ENCODE assay signal across 5 fruit fly cellular contexts in the genomic region with DNA sequence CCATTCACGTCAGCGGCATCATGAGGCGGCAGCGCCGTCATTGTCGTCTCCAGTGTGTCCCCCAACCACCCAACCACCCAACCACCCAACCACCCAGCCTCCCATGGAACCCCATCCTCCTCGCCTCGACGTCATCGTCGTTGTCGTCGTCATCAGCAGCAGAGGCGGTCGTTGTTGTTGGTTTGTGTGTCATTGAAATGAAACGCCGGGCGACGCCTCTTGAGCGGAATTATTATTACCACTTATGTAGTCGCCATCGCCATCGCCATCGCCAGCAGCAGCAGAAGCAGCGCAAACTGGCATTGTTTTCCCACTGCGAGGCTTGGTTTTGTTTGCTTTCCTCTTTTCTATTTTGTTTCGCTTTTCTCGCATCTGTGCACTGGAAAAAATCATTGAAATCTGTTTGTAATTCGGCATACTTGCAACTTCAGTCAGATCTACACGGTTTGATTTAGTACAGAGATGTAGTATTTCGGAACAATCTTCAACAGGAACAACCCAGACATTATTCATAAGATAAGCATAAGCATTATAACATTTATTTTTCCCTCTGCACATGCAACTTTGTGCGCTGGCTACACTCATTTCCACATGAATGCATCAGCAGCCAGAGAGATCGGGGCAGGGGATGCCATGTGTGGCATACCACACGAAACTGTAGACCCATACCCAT.
TF ChIP-seq lines count a peak whose summit lies in the region.

No protein-coding gene starts in this region.

- TF ChIP-seq CTCF in whole organism, embryonic (GFP tag; optimal IDR thresholded peaks at IDR 0.05; lab: Kevin White, UChicago), result peak; percentile 67

TF ChIP-seq in whole organism, adult, 20 proteins besides CTCF, POLR2A, EP300 and RAD21 (continues in another document):
- peak; percentile 12 for TF ChIP-seq Clk (GFP tag; optimal IDR thresholded peaks at IDR 0.05; lab: Kevin White, UChicago)
- peak; percentile 44 for TF ChIP-seq CG14711 (tag; optimal IDR thresholded peaks at IDR 0.05; lab: Kevin White, UChicago)
- TF ChIP-seq CG1620 (GFP tag; optimal IDR thresholded peaks at IDR 0.05; lab: Kevin White, UChicago), result no peak
- TF ChIP-seq CG5204 (GFP tag; optimal IDR thresholded peaks at IDR 0.05; lab: Kevin White, UChicago), result peak; percentile 59
- no peak for TF ChIP-seq cnc (optimal IDR thresholded peaks at IDR 0.05; lab: Kevin White, UChicago)
- TF ChIP-seq pad (GFP tag; optimal IDR thresholded peaks at IDR 0.05; lab: Kevin White, UChicago), result peak; percentile 7
- no peak for TF ChIP-seq Mnt (GFP tag; optimal IDR thresholded peaks at IDR 0.05; lab: Kevin White, UChicago)
- TF ChIP-seq cic (GFP tag; optimal IDR thresholded peaks at IDR 0.05; lab: Kevin White, UChicago), result peak; percentile 6
- TF ChIP-seq Hr96 (GFP tag; optimal IDR thresholded peaks at IDR 0.05; lab: Kevin White, UChicago), result no peak
- peak; percentile 39 for TF ChIP-seq toe (GFP tag; optimal IDR thresholded peaks at IDR 0.05; lab: Kevin White, UChicago)
- TF ChIP-seq CG7101 (tag; optimal IDR thresholded peaks at IDR 0.05; lab: Kevin White, UChicago), result peak; percentile 69
- TF ChIP-seq tj (GFP tag; optimal IDR thresholded peaks at IDR 0.05; lab: Kevin White, UChicago), result no peak
- no peak for TF ChIP-seq bab1 (GFP tag; optimal IDR thresholded peaks at IDR 0.05; lab: Kevin White, UChicago)
- TF ChIP-seq CG33017 (tag; optimal IDR thresholded peaks at IDR 0.05; lab: Kevin White, UChicago), result peak; percentile 52
- no peak for TF ChIP-seq kay (GFP tag; lab: Kevin White, UChicago; ENCODE audit: borderline replicate concordance)
- TF ChIP-seq CG7045 (GFP tag; optimal IDR thresholded peaks at IDR 0.05; lab: Kevin White, UChicago), result peak; percentile 60
- TF ChIP-seq CG12768 (GFP tag; optimal IDR thresholded peaks at IDR 0.05; lab: Kevin White, UChicago), result peak; percentile 33

TF ChIP-seq in whole organism, embryonic, 481 proteins besides CTCF, POLR2A, EP300 and RAD21 (continues in another document):
- TF ChIP-seq B-H1 (GFP tag; IDR thresholded peaks at IDR 0.05; lab: Robert Waterston, UW) (peak; percentile 82), Fer2 (tag; optimal IDR thresholded peaks at IDR 0.05; lab: Kevin White, UChicago) (no peak), Oli (tag; optimal IDR thresholded peaks at IDR 0.05; lab: Kevin White, UChicago) (peak; percentile 97), E2f1 (GFP tag; IDR thresholded peaks at IDR 0.05; lab: Robert Waterston, UW) (peak; percentile 93), jing (GFP tag; optimal IDR thresholded peaks at IDR 0.05; lab: Kevin White, UChicago) (peak; percentile 97), CG6654 (GFP tag; optimal IDR thresholded peaks at IDR 0.05; lab: Kevin White, UChicago) (peak; percentile 89), maf-S (GFP tag; optimal IDR thresholded peaks at IDR 0.05; lab: Kevin White, UChicago) (peak; percentile 91), Xbp1 (GFP tag; optimal IDR thresholded peaks at IDR 0.05; lab: Kevin White, UChicago) (peak; percentile 97), ro (GFP tag; IDR thresholded peaks at IDR 0.05; lab: Robert Waterston, UW) (peak; percentile 90), CG8281 (tag; optimal IDR thresholded peaks at IDR 0.05; lab: Kevin White, UChicago) (peak; percentile 83), croc (GFP tag; conservative IDR thresholded peaks at IDR 0.05; lab: Robert Waterston, UW) (peak; percentile 98), Dip3 (GFP tag; optimal IDR thresholded peaks at IDR 0.05; lab: Kevin White, UChicago) (peak; percentile 57), CG17359 (tag; optimal IDR thresholded peaks at IDR 0.05; lab: Kevin White, UChicago) (peak; percentile 98), Med (GFP tag; lab: Kevin White, UChicago) (peak; percentile 99), vvl (GFP tag; IDR thresholded peaks at IDR 0.05; lab: Robert Waterston, UW) (peak; percentile 98), CG3726 (GFP tag; IDR thresholded peaks at IDR 0.05; lab: Robert Waterston, UW) (peak; percentile 90; the same call in 2 of the 3 replicates), CG5953 (GFP tag; IDR thresholded peaks at IDR 0.05; lab: Robert Waterston, UW) (peak; percentile 91)

TF ChIP-seq in whole organism, prepupa, 60 proteins besides CTCF, POLR2A, EP300 and RAD21 (continues in another document):
- peak; percentile 73 for TF ChIP-seq CG11902 (GFP tag; optimal IDR thresholded peaks at IDR 0.05; lab: Kevin White, UChicago)
- TF ChIP-seq vri (GFP tag; optimal IDR thresholded peaks at IDR 0.05; lab: Kevin White, UChicago), result peak; percentile 77
- TF ChIP-seq cyc (GFP tag; optimal IDR thresholded peaks at IDR 0.05; lab: Kevin White, UChicago), result peak; percentile 88
- peak; percentile 98 for TF ChIP-seq CG6163 (GFP tag; IDR thresholded peaks at IDR 0.05; lab: Robert Waterston, UW)
- peak; percentile 99 for TF ChIP-seq Eip78C (GFP tag; lab: Kevin White, UChicago)
- peak; percentile 98 for TF ChIP-seq Sox14 (GFP tag; optimal IDR thresholded peaks at IDR 0.05; lab: Kevin White, UChicago)
- peak; percentile 94 for TF ChIP-seq CG16779 (tag; optimal IDR thresholded peaks at IDR 0.05; lab: Kevin White, UChicago)
- TF ChIP-seq pdm3 (GFP tag; optimal IDR thresholded peaks at IDR 0.05; lab: Kevin White, UChicago), result peak; percentile 97
- peak; percentile 81 for TF ChIP-seq Sox15 (GFP tag; optimal IDR thresholded peaks at IDR 0.05; lab: Kevin White, UChicago)
- peak; percentile 96 for TF ChIP-seq spab (GFP tag; optimal IDR thresholded peaks at IDR 0.05; lab: Kevin White, UChicago)
- TF ChIP-seq Smox (GFP tag; optimal IDR thresholded peaks at IDR 0.05; lab: Kevin White, UChicago), result peak; percentile 84
- peak; percentile 97 for TF ChIP-seq CG4318 (GFP tag; optimal IDR thresholded peaks at IDR 0.05; lab: Kevin White, UChicago)
- peak; percentile 97 for TF ChIP-seq achi (GFP tag; optimal IDR thresholded peaks at IDR 0.05; lab: Kevin White, UChicago)
- peak; percentile 88 for TF ChIP-seq CG31627 (GFP tag; optimal IDR thresholded peaks at IDR 0.05; lab: Kevin White, UChicago)
- TF ChIP-seq topi (GFP tag; optimal IDR thresholded peaks at IDR 0.05; lab: Kevin White, UChicago), result peak; percentile 88
- peak; percentile 99 for TF ChIP-seq Hr4 (GFP tag; optimal IDR thresholded peaks at IDR 0.05; lab: Kevin White, UChicago)
- TF ChIP-seq fd85E (GFP tag; optimal IDR thresholded peaks at IDR 0.05; lab: Kevin White, UChicago), result peak; percentile 84

TF ChIP-seq in whole organism, pupa, 21 proteins besides CTCF, POLR2A, EP300 and RAD21 (continues in another document):
- TF ChIP-seq CG15710 (tag; optimal IDR thresholded peaks at IDR 0.05; lab: Kevin White, UChicago) (peak; percentile 96), CG32121 (GFP tag; IDR thresholded peaks at IDR 0.05; lab: Robert Waterston, UW) (peak; percentile 96), CG9948 (tag; optimal IDR thresholded peaks at IDR 0.05; lab: Kevin White, UChicago) (peak; percentile 99), CG34367 (tag; optimal IDR thresholded peaks at IDR 0.05; lab: Kevin White, UChicago) (peak; percentile 98), CG8301 (tag; optimal IDR thresholded peaks at IDR 0.05; lab: Kevin White, UChicago) (peak; percentile 99), Pif1A (GFP tag; optimal IDR thresholded peaks at IDR 0.05; lab: Kevin White, UChicago) (peak; percentile 98), Pif1B (GFP tag; optimal IDR thresholded peaks at IDR 0.05; lab: Kevin White, UChicago) (peak; percentile 98), CG8159 (tag; optimal IDR thresholded peaks at IDR 0.05; lab: Kevin White, UChicago) (peak; percentile 97), CG14655 (GFP tag; optimal IDR thresholded peaks at IDR 0.05; lab: Kevin White, UChicago) (peak; percentile 99), gl (tag; optimal IDR thresholded peaks at IDR 0.05; lab: Kevin White, UChicago) (peak; percentile 96), Ets98B (GFP tag; IDR thresholded peaks at IDR 0.05; lab: Robert Waterston, UW) (peak; percentile 98), D1 (tag; optimal IDR thresholded peaks at IDR 0.05; lab: Kevin White, UChicago) (peak; percentile 93), CG4496 (GFP tag; IDR thresholded peaks at IDR 0.05; lab: Robert Waterston, UW) (peak; percentile 99), Snoo (tag; optimal IDR thresholded peaks at IDR 0.05; lab: Kevin White, UChicago) (peak; percentile 82), CG17806 (tag; optimal IDR thresholded peaks at IDR 0.05; lab: Kevin White, UChicago) (peak; percentile 98), CG10348 (GFP tag; IDR thresholded peaks at IDR 0.05; lab: Robert Waterston, UW) (peak; percentile 84), fd96Ca (GFP tag; IDR thresholded peaks at IDR 0.05; lab: Robert Waterston, UW) (peak; percentile 99), EcR (GFP tag; optimal IDR thresholded peaks at IDR 0.05; lab: Kevin White, UChicago) (peak; percentile 37), CG12605 (GFP tag; IDR thresholded peaks at IDR 0.05; lab: Robert Waterston, UW) (peak; percentile 97)

TF ChIP-seq in whole organism, wandering third instar larva, 38 proteins besides CTCF, POLR2A, EP300 and RAD21 (continues in another document):
- TF ChIP-seq lola (GFP tag; optimal IDR thresholded peaks at IDR 0.05; lab: Kevin White, UChicago) (no peak), Vsx2 (GFP tag; optimal IDR thresholded peaks at IDR 0.05; lab: Kevin White, UChicago; ENCODE audit: partially characterized antibody) (no peak), tai (GFP tag; optimal IDR thresholded peaks at IDR 0.05; lab: Kevin White, UChicago) (no peak), GATAd (GFP tag; optimal IDR thresholded peaks at IDR 0.05; lab: Kevin White, UChicago) (no peak), fru (GFP tag; optimal IDR thresholded peaks at IDR 0.05; lab: Kevin White, UChicago) (peak; percentile 85), OdsH (GFP tag; optimal IDR thresholded peaks at IDR 0.05; lab: Kevin White, UChicago) (peak; percentile 74), psq (GFP tag; optimal IDR thresholded peaks at IDR 0.05; lab: Kevin White, UChicago) (peak; percentile 80), CG32264 (GFP tag; optimal IDR thresholded peaks at IDR 0.05; lab: Kevin White, UChicago) (peak; percentile 45), Sp1 (GFP tag; optimal IDR thresholded peaks at IDR 0.05; lab: Kevin White, UChicago) (peak; percentile 80), Mio (GFP tag; optimal IDR thresholded peaks at IDR 0.05; lab: Kevin White, UChicago) (no peak), N (GFP tag; optimal IDR thresholded peaks at IDR 0.05; lab: Kevin White, UChicago) (no peak), Hr78 (GFP tag; optimal IDR thresholded peaks at IDR 0.05; lab: Kevin White, UChicago) (no peak), Hnf4 (GFP tag; optimal IDR thresholded peaks at IDR 0.05; lab: Kevin White, UChicago) (peak; percentile 56), Myc (optimal IDR thresholded peaks at IDR 0.05; lab: Kevin White, UChicago) (no peak), usp (GFP tag; optimal IDR thresholded peaks at IDR 0.05; lab: Kevin White, UChicago) (no peak), Dfd (GFP tag; optimal IDR thresholded peaks at IDR 0.05; lab: Kevin White, UChicago) (peak; percentile 68), br (GFP tag; optimal IDR thresholded peaks at IDR 0.05; lab: Kevin White, UChicago) (peak; percentile 79), rgr (GFP tag; optimal IDR thresholded peaks at IDR 0.05; lab: Kevin White, UChicago) (peak; percentile 81), brk (GFP tag; optimal IDR thresholded peaks at IDR 0.05; lab: Kevin White, UChicago) (no peak), CrebA (GFP tag; optimal IDR thresholded peaks at IDR 0.05; lab: Kevin White, UChicago; ENCODE audit: borderline replicate concordance) (no peak), foxo (GFP tag; optimal IDR thresholded peaks at IDR 0.05; lab: Kevin White, UChicago) (peak in 1 of 2 experiments; percentile 82)
